Worm (Caenorhabditis elegans): ENCODE results near the gene E04F6.6.

DNA sequence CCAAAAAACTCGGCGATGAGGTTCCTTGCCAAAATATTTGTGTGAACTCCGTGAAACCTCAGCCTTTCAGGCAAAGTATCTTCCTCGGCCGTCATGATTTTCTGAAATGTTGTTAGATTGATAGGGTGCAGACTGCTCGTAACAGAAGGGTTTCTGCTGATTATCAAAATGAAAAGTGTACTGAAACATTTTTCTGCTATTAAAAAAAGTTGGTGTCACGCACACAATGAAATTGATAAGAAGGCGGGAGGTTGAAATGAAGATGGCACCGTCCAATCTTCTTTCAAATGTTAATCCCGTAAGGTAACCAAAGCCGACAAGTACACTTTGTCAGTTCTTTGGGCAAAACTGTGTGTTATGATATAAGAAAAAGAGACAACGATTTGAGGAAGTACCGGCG, 37.6 kb upstream of the E04F6.6 start:
- TF ChIP-seq pha-4 (tag; optimal IDR thresholded peaks at IDR 0.05), result no peak
- TF ChIP-seq unc-62 (GFP tag; optimal IDR thresholded peaks at IDR 0.05), result no peak
- TF ChIP-seq ceh-83 (GFP tag; optimal IDR thresholded peaks at IDR 0.05), result no peak
- TF ChIP-seq nhr-28 (tag; optimal IDR thresholded peaks at IDR 0.05), result no peak
- no peak for TF ChIP-seq unc-39 (tag; optimal IDR thresholded peaks at IDR 0.05)
- TF ChIP-seq blmp-1 (tag; optimal IDR thresholded peaks at IDR 0.05), result no peak
- TF ChIP-seq hlh-1 (tag; optimal IDR thresholded peaks at IDR 0.05), result no peak
- TF ChIP-seq lin-13 (tag; optimal IDR thresholded peaks at IDR 0.05), result no peak

Data from whole organism, mixed stage, embryonic.